Fruit fly (Drosophila melanogaster): Measurements from ENCODE around the gene Pop5.

DNA sequence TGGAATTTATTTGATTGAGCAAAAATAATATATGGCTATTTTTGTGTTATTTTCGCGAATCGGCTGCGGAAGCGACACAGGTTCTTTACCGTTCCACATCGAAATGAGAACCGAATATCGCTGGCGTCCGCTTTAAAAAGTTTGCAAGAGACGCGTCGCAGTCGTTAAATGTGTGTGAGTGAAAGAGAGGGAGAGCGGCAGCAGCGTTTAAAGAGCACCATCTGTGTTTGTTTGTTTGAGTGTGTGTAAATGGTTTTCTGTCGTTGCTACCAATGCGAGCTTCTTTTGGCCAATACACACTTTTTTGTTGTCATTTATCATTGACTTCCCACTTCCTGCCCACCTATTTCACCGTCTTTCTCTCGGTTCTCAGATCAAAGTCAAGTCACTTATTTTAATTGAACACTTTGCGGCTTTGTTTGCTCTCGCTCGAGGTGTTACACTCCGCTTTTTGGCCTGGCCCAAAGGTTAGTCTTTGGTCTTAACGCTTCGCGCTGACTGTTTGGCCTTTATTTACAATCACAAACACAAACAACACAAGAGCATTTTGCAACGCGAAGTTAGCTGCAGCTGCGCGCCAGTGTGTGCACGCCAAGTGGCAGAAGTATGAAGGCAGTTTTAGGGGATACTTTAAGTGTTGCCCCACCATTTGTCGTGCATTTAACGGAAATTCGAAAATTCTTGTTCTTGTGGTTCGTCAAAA lies 32.7 kb downstream of the Pop5 start, which contains the start of gene CG3764:
- TF ChIP-seq CG8478 (optimal IDR thresholded peaks at IDR 0.05): no peak
- TF ChIP-seq CTCF (optimal IDR thresholded peaks at IDR 0.05): peak in 1 of 2 experiments; percentile 27

Data from S2 (cell line).